Worm (Caenorhabditis elegans): ENCODE data around the gene srj-10.

- no peak for TF ChIP-seq aly-2 (tag; optimal IDR thresholded peaks at IDR 0.05)
- TF ChIP-seq R02D3.7 (tag; optimal IDR thresholded peaks at IDR 0.05) = no peak
- no peak for TF ChIP-seq unc-62 (GFP tag; optimal IDR thresholded peaks at IDR 0.05)
- no peak for TF ChIP-seq nhr-237 (tag; optimal IDR thresholded peaks at IDR 0.05)
- no peak for TF ChIP-seq snpc-4 (tag; optimal IDR thresholded peaks at IDR 0.05)
- no peak for TF ChIP-seq ama-1 (optimal IDR thresholded peaks at IDR 0.05)
- no peak for TF ChIP-seq sem-4 (tag; optimal IDR thresholded peaks at IDR 0.05)
- no peak for TF ChIP-seq egl-27 (tag; optimal IDR thresholded peaks at IDR 0.05)
- no peak for TF ChIP-seq elt-3 (tag; optimal IDR thresholded peaks at IDR 0.05)
- no peak for TF ChIP-seq nhr-25 (tag; optimal IDR thresholded peaks at IDR 0.05)
- TF ChIP-seq ztf-1 (GFP tag; conservative IDR thresholded peaks at IDR 0.05) = no peak
- no peak for TF ChIP-seq ztf-11 (tag; optimal IDR thresholded peaks at IDR 0.05)
- TF ChIP-seq nhr-10 (tag; optimal IDR thresholded peaks at IDR 0.05) = no peak
- no peak for TF ChIP-seq fos-1 (tag; optimal IDR thresholded peaks at IDR 0.05)
Measured at ce11 chrV:16041412-16041811, 32.3 kb downstream of the srj-10 start.

Measured in whole organism, L2 larva.